Worm (Caenorhabditis elegans) whole organism, L4 larva: ENCODE results near the gene F17H10.1.

ENCODE experiments used
- F10B5.3 ChIP-seq: sonication (generic microtip); optimal IDR thresholded peaks from 2 replicates; lab custom pipeline; 2016; ENCODE audit warnings: mild to moderate bottlenecking, missing genetic modification characterization, missing compliant biosample characterization
- F49E8.2 ChIP-seq: sonication (generic microtip); optimal IDR thresholded peaks from 2 replicates; lab custom pipeline; 2016; ENCODE audit warnings: missing compliant biosample characterization, mild to moderate bottlenecking, missing genetic modification characterization, borderline replicate concordance
- R02D3.7 ChIP-seq: fragments of 150-350 bp; sonication (generic microtip); optimal IDR thresholded peaks from 3 replicates; lab custom pipeline; 2014; ENCODE audit warnings: missing biosample characterization, missing genetic modification characterization
- T26A8.4 ChIP-seq: fragments of 200-800 bp; sonication (Bioruptor generic); IDR thresholded peaks from 2 replicates; pipeline ENCODE4 v1.3.6; 2022; ENCODE audit warnings: missing genetic modification characterization, missing compliant biosample characterization
- ZK337.2 ChIP-seq: fragments of 200-800 bp; sonication (Bioruptor generic); IDR thresholded peaks from 2 replicates; pipeline ENCODE4 v1.3.6; 2022; ENCODE audit warnings: missing genetic modification reagents, missing genetic modification characterization, missing compliant biosample characterization
- aha-1 ChIP-seq: fragments of 150-350 bp; peaks from one replicate; lab custom pipeline; 2014; ENCODE audit warnings: missing biosample characterization, missing genetic modification characterization
- aly-2 ChIP-seq: sonication (generic microtip); optimal IDR thresholded peaks from 2 replicates; lab custom pipeline; 2018; ENCODE audit warnings: missing biosample characterization, missing genetic modification characterization
- ama-1 ChIP-seq: fragments of 150-350 bp; optimal IDR thresholded peaks from 2 replicates; lab custom pipeline; 2014; ENCODE audit warnings: inconsistent platforms, mixed read lengths
- arid-1 ChIP-seq: fragments of 200-800 bp; sonication (Bioruptor generic); conservative IDR thresholded peaks from 2 replicates; pipeline ENCODE4 v1.3.6; 2022; ENCODE audit warnings: missing genetic modification reagents, missing genetic modification characterization, missing compliant biosample characterization
- ceh-44 ChIP-seq: fragments of 200-800 bp; sonication (Bioruptor generic); IDR thresholded peaks from 2 replicates; pipeline ENCODE4 v1.3.6; 2022; ENCODE audit warnings: missing genetic modification reagents, missing genetic modification characterization, missing compliant biosample characterization
- ceh-62 ChIP-seq: sonication (generic microtip); optimal IDR thresholded peaks from 2 replicates; lab custom pipeline; 2017; ENCODE audit warnings: missing biosample characterization, missing genetic modification characterization
- daf-12 ChIP-seq: fragments of 150-350 bp; optimal IDR thresholded peaks from 2 replicates; lab custom pipeline; 2014; ENCODE audit warnings: missing biosample characterization, missing genetic modification reagents, missing genetic modification characterization
- daf-16 ChIP-seq, 3 experiments: sonication (generic microtip); optimal IDR thresholded peaks; 2 replicates each; lab custom pipeline; 2016 to 2017; ENCODE audit warnings: missing genetic modification characterization in 3 of 3, missing genetic modification reagents in 3 of 3, mild to moderate bottlenecking in 2 of 3, missing compliant biosample characterization in 2 of 3, missing biosample characterization in 1 of 3, moderate library complexity in 1 of 3
- dmd-6 ChIP-seq: fragments of 200-800 bp; sonication (Bioruptor generic); IDR thresholded peaks from 2 replicates; pipeline ENCODE4 v1.3.6; 2022; ENCODE audit warnings: missing genetic modification reagents, missing genetic modification characterization, missing compliant biosample characterization
- dmd-8 ChIP-seq: fragments of 200-800 bp; sonication (Bioruptor generic); IDR thresholded peaks from 2 replicates; pipeline ENCODE4 v1.3.6; 2022; ENCODE audit warnings: missing genetic modification characterization, missing compliant biosample characterization
- duxl-1 ChIP-seq: sonication (generic microtip); optimal IDR thresholded peaks from 2 replicates; lab custom pipeline; 2016; ENCODE audit warnings: mild to moderate bottlenecking, missing genetic modification characterization, moderate library complexity, missing compliant biosample characterization; ENCODE audit not compliant: poor library complexity
- egl-43 ChIP-seq: fragments of 200-800 bp; sonication (Bioruptor generic); IDR thresholded peaks from 2 replicates; pipeline ENCODE4 v1.3.6; 2022; ENCODE audit warnings: missing genetic modification reagents, missing genetic modification characterization, missing compliant biosample characterization
- fos-1 ChIP-seq: fragments of 150-350 bp; optimal IDR thresholded peaks from 2 replicates; lab custom pipeline; 2014; ENCODE audit warnings: missing biosample characterization, missing genetic modification characterization
- hmg-1.1 ChIP-seq: fragments of 200-800 bp; sonication (Bioruptor generic); IDR thresholded peaks from 2 replicates; pipeline ENCODE4 v1.3.6; 2022; ENCODE audit warnings: missing genetic modification reagents, missing genetic modification characterization, missing compliant biosample characterization
- lim-7 ChIP-seq: fragments of 200-800 bp; sonication (Bioruptor generic); IDR thresholded peaks from 2 replicates; pipeline ENCODE4 v1.3.6; 2022; ENCODE audit warnings: missing genetic modification characterization, missing compliant biosample characterization
- lin-13 ChIP-seq: fragments of 150-350 bp; optimal IDR thresholded peaks from 2 replicates; lab custom pipeline; 2014; ENCODE audit warnings: missing biosample characterization, missing genetic modification reagents, missing genetic modification characterization
- lin-29 ChIP-seq: fragments of 200-800 bp; sonication (Bioruptor generic); IDR thresholded peaks from 2 replicates; pipeline ENCODE4 v1.3.6; 2022; ENCODE audit warnings: missing genetic modification reagents, missing genetic modification characterization, missing compliant biosample characterization
- mdt-29 ChIP-seq: fragments of 200-800 bp; sonication (Bioruptor generic); IDR thresholded peaks from 2 replicates; pipeline ENCODE4 v1.3.6; 2022; ENCODE audit warnings: missing genetic modification reagents, missing genetic modification characterization, missing compliant biosample characterization
- mxl-3 ChIP-seq: fragments of 200-800 bp; sonication (Bioruptor generic); optimal IDR thresholded peaks from 2 replicates; lab custom pipeline; 2018; ENCODE audit warnings: mild to moderate bottlenecking, missing genetic modification characterization, missing compliant biosample characterization
- nhr-11 ChIP-seq: fragments of 150-350 bp; optimal IDR thresholded peaks from 2 replicates; lab custom pipeline; 2014; ENCODE audit warnings: missing biosample characterization, missing genetic modification characterization
- nhr-111 ChIP-seq: fragments of 200-800 bp; sonication (Bioruptor generic); optimal IDR thresholded peaks from 2 replicates; lab custom pipeline; 2018; ENCODE audit warnings: mild to moderate bottlenecking, missing genetic modification characterization, missing compliant biosample characterization
- nhr-25 ChIP-seq: sonication (generic microtip); optimal IDR thresholded peaks from 2 replicates; lab custom pipeline; 2017; ENCODE audit warnings: missing genetic modification characterization, mild to moderate bottlenecking, missing compliant biosample characterization, antibody characterized with exemption, moderate library complexity, borderline replicate concordance; ENCODE audit not compliant: insufficient read depth
- php-3 ChIP-seq: fragments of 200-800 bp; sonication (Bioruptor generic); IDR thresholded peaks from 2 replicates; pipeline ENCODE4 v1.3.6; 2022; ENCODE audit warnings: missing genetic modification reagents, missing genetic modification characterization, missing compliant biosample characterization
- pqm-1 ChIP-seq: sonication (generic microtip); optimal IDR thresholded peaks from 2 replicates; lab custom pipeline; 2017; ENCODE audit warnings: missing biosample characterization, missing genetic modification characterization
- rbr-2 ChIP-seq: sonication (generic microtip); optimal IDR thresholded peaks from 2 replicates; lab custom pipeline; 2016; ENCODE audit warnings: missing genotype, missing genetic modification characterization, missing compliant biosample characterization
- saeg-2 ChIP-seq: fragments of 200-800 bp; sonication (Bioruptor generic); IDR thresholded peaks from 2 replicates; pipeline ENCODE4 v1.3.6; 2022; ENCODE audit warnings: missing genetic modification reagents, missing genetic modification characterization, missing compliant biosample characterization
- sdz-12 ChIP-seq: fragments of 200-800 bp; sonication (Bioruptor generic); optimal IDR thresholded peaks from 2 replicates; lab custom pipeline; 2018; ENCODE audit warnings: mild to moderate bottlenecking, missing genetic modification characterization, missing compliant biosample characterization
- set-16 ChIP-seq: fragments of 200-800 bp; sonication (Bioruptor generic); IDR thresholded peaks from 2 replicates; pipeline ENCODE4 v1.3.6; 2022; ENCODE audit warnings: missing genetic modification reagents, missing genetic modification characterization, missing compliant biosample characterization
- snpc-4 ChIP-seq: fragments of 150-350 bp; optimal IDR thresholded peaks from 2 replicates; lab custom pipeline; 2014; ENCODE audit warnings: missing biosample characterization, missing genetic modification characterization
- spr-1 ChIP-seq: sonication (generic microtip); optimal IDR thresholded peaks from 2 replicates; lab custom pipeline; 2016; ENCODE audit warnings: mild to moderate bottlenecking, missing genetic modification characterization, missing compliant biosample characterization
- spr-3 ChIP-seq: fragments of 200-800 bp; sonication (Bioruptor generic); optimal IDR thresholded peaks from 2 replicates; lab custom pipeline; 2018; ENCODE audit warnings: mild to moderate bottlenecking, missing genetic modification characterization, missing compliant biosample characterization
- unc-62 ChIP-seq, 3 experiments: fragments of 150-350 bp in 1 of 3; sonication (generic microtip); optimal IDR thresholded peaks in 2 of 3; peaks in 1 of 3; 1 replicate in 1 of 3; 2 replicates in 2 of 3; lab custom pipeline; 2014 to 2017; ENCODE audit warnings: missing biosample characterization in 3 of 3, missing genetic modification characterization in 3 of 3, missing genetic modification reagents in 3 of 3, missing genotype in 1 of 3
- vab-7 ChIP-seq: fragments of 200-800 bp; sonication (Bioruptor generic); IDR thresholded peaks from 2 replicates; pipeline ENCODE4 v1.3.6; 2022; ENCODE audit warnings: missing genetic modification reagents, missing genetic modification characterization, missing compliant biosample characterization
- zip-2 ChIP-seq: fragments of 150-350 bp; optimal IDR thresholded peaks from 2 replicates; lab custom pipeline; 2014; ENCODE audit warnings: missing biosample characterization, missing genetic modification characterization

Gene F17H10.1

DNA sequence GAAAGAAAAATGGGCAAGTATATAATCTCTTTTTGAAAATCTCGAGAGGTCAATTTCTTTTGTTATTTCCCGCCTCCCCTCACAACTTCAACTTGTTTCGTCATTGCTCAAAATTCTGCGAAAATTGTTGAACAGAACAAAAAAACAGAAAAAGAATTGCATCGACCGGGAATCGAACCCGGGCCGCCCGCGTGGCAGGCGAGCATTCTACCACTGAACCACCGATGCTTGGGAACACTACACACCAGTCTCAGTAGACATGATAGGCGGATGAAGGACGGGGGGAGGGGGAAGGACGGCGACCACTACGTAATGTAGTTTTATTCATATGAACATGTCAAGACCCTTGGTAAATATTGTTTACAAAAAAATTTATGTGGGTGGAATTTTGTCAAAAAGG is 16.1 kb downstream of the F17H10.1 start (continued):
- TF ChIP-seq duxl-1 (tag; lab: Kevin White, UChicago), result no peak
- no peak for TF ChIP-seq F10B5.3 (tag; lab: Kevin White, UChicago)
- TF ChIP-seq ceh-62 (tag; lab: Kevin White, UChicago), result no peak
- TF ChIP-seq dmd-6 (GFP tag; lab: Robert Waterston, UW), result peak; percentile 81
- TF ChIP-seq mxl-3 (GFP tag; lab: Kevin White, UChicago), result peak; percentile 65
- TF ChIP-seq ZK337.2 (GFP tag; lab: Robert Waterston, UW), result peak; percentile 84
- TF ChIP-seq hmg-1.1 (GFP tag; lab: Robert Waterston, UW), result peak; percentile 95
- peak; percentile 59 to 78 for TF ChIP-seq daf-16 (GFP tag; optimal IDR thresholded peaks at IDR 0.05; lab: Kevin White, UChicago)
- TF ChIP-seq daf-16 (tag; optimal IDR thresholded peaks at IDR 0.05; lab: Kevin White, UChicago), result peak; percentile 72
- TF ChIP-seq pqm-1 (tag; lab: Kevin White, UChicago), result no peak
- peak; percentile 95 for TF ChIP-seq vab-7 (GFP tag; lab: Robert Waterston, UW)
- peak; percentile 73 for TF ChIP-seq spr-3 (GFP tag; lab: Kevin White, UChicago)
- no peak for TF ChIP-seq ama-1 (lab: Kevin White, UChicago)
- peak; percentile 90 for TF ChIP-seq ceh-44
- TF ChIP-seq F49E8.2 (tag; lab: Kevin White, UChicago), result no peak
- peak; percentile 56 for TF ChIP-seq nhr-11 (tag; lab: Kevin White, UChicago)
- TF ChIP-seq nhr-111 (GFP tag; lab: Kevin White, UChicago), result peak; percentile 85
- no peak for TF ChIP-seq snpc-4
- TF ChIP-seq arid-1 (GFP tag; lab: Robert Waterston, UW), result no peak; the same call in none of the 2 replicates
- peak; percentile 97 for TF ChIP-seq lim-7 (GFP tag; lab: Robert Waterston, UW)
- peak; percentile 33 for TF ChIP-seq spr-1
- peak; percentile 75 for TF ChIP-seq set-16 (GFP tag; lab: Robert Waterston, UW)
- TF ChIP-seq unc-62 (GFP tag; optimal IDR thresholded peaks at IDR 0.05 in 1 of 2; lab: Kevin White, UChicago), result no peak
- TF ChIP-seq unc-62 (tag; optimal IDR thresholded peaks at IDR 0.05; lab: Kevin White, UChicago), result no peak
- peak; percentile 81 for TF ChIP-seq mdt-29
- TF ChIP-seq daf-12 (tag; lab: Kevin White, UChicago), result no peak
- TF ChIP-seq T26A8.4 (GFP tag; lab: Robert Waterston, UW), result no peak
- TF ChIP-seq aly-2 (tag; lab: Kevin White, UChicago), result no peak
- TF ChIP-seq php-3 (GFP tag; lab: Robert Waterston, UW), result peak; percentile 85
- TF ChIP-seq egl-43 (GFP tag; lab: Robert Waterston, UW), result no peak; the same call in 1 of the 2 replicates

DNA sequence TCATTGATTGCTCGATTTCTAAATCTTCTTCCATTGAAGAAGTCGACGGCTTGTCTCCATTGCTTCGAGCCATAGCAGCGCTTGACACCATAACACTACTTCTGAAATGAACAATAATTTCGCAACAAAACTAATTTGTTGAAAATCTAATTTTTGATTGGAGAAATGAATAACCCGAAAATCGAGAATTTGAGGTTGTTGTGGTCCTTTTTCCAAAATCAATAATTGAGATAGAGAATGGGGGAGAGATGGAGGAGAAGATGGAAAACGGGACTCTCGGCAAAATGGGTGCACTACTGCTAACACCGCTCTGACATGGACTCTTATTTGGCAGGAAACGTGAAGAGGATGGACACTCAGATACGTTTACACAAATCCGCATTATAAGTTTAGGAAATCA is 17.1 kb downstream of the F17H10.1 start, which contains the start of gene snx-17:
Gene snx-17 (minus strand): TSS at position 101 of the 400 bp plus-strand sequence.
- TF ChIP-seq nhr-25, result no peak
- TF ChIP-seq set-16 (GFP tag; lab: Robert Waterston, UW), result no peak
- TF ChIP-seq rbr-2 (tag; lab: Kevin White, UChicago), result no peak
- no peak for TF ChIP-seq saeg-2
- TF ChIP-seq aha-1, result no peak
- TF ChIP-seq sdz-12 (GFP tag; lab: Kevin White, UChicago), result no peak
- no peak for TF ChIP-seq lin-13 (GFP tag; lab: Kevin White, UChicago)
- TF ChIP-seq spr-1, result no peak
- no peak for TF ChIP-seq ceh-44
- no peak for TF ChIP-seq lin-29 (GFP tag; lab: Robert Waterston, UW)
- TF ChIP-seq nhr-111 (GFP tag; lab: Kevin White, UChicago), result no peak
- TF ChIP-seq zip-2 (tag; lab: Kevin White, UChicago), result no peak
- TF ChIP-seq dmd-8 (GFP tag; lab: Robert Waterston, UW), result no peak
- TF ChIP-seq R02D3.7 (tag; lab: Kevin White, UChicago), result no peak
- TF ChIP-seq fos-1, result no peak
- TF ChIP-seq dmd-6 (GFP tag; lab: Robert Waterston, UW), result no peak
